Worm (Caenorhabditis elegans) whole organism, L3 larva: ENCODE results near the gene spin-1.

Experiments used
- nhr-237 ChIP-seq: fragments of 150-350 bp; optimal IDR thresholded peaks from 2 replicates; lab custom pipeline; 2014; ENCODE audit warnings: missing biosample characterization, missing genetic modification characterization
- pqm-1 ChIP-seq: fragments of 150-350 bp; optimal IDR thresholded peaks from 2 replicates; lab custom pipeline; 2017; ENCODE audit warnings: missing biosample characterization, missing genetic modification characterization, inconsistent platforms
- tbx-2 ChIP-seq: sonication (generic microtip); optimal IDR thresholded peaks from 2 replicates; lab custom pipeline; 2016; ENCODE audit warnings: mild to moderate bottlenecking, missing genetic modification characterization, missing compliant biosample characterization
- ztf-11 ChIP-seq: fragments of 150-350 bp; optimal IDR thresholded peaks from 2 replicates; lab custom pipeline; 2014; ENCODE audit warnings: missing biosample characterization, missing genetic modification characterization

DNA sequence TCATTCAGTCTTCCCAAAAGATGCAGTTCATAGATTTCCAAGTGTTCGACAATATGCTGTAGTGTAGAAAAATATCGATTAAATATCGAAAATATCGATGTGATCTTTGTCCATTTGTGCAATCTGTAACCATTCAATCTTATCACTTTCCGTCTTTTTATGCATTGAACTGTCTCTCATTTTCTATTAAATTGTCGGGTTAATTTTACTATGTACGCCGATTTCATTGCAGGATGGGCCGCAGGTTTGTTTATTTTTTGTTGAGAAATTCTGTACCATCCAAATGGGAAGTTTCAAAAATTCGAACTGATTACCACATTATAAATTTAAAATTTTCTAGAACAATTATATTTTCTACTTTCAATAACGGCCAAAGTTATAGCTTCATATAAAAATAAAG is 30.6 kb upstream of the spin-1 start, which contains the start of gene R07B7.8:
- TF ChIP-seq nhr-237 (no peak), tbx-2 (no peak), ztf-11 (tag; lab: Kevin White, UChicago) (no peak), pqm-1 (tag; lab: Kevin White, UChicago) (no peak)
